Fruit fly (Drosophila melanogaster) S2 (cell line): ENCODE measurements around the gene Ask1.

Experiments used
- CG8478 ChIP-seq: fragments of >200 bp; optimal IDR thresholded peaks from 2 replicates; lab custom pipeline; 2018
- CTCF ChIP-seq, 2 experiments: fragments of >200 bp; optimal IDR thresholded peaks; 2 replicates each; lab custom pipeline; 2018

DNA sequence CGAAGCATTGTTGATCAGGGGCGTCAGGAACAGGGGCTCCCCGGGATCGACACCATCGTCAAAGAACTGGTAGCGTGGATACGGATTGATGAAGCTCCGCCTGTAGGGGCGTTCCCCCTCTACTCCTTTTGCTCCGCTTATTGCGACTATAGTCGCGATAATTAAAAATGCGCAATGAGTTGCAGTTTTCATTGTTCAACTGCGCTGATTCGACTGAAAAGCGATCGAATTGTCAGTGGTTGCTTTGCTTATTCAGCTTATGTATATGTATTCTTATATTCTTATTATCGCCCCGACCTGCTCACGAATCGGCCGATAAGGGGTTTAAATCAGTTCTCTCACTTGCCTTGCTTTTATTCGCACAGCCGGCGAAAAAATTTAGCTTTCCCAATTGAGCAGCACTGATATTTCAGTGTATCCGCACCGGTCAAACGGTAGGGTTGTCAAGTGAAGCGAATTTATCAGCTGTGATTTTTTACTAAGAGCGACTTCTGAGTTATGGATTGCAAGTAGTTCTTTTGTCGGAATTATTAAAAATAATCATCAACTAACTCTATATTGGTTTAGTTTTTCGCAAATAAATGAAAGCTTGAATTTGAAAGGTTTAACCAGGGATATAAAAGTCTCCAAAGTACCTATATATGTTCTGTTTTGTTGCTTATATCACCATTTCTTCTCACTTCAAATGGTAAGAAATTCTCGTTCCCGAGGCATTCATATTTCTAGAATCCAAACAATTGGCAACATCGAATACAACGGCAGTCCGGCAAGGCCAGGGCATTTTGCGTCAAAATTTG is 15.3 kb upstream of the Ask1 start, which contains the start of the genes CG4572 and CG4686:
- TF ChIP-seq CTCF (optimal IDR thresholded peaks at IDR 0.05; lab: Kevin White, UChicago) (no peak), CG8478 (no peak)
